Worm (Caenorhabditis elegans): ENCODE results near the gene srp-6.

The srp-6 gene

DNA sequence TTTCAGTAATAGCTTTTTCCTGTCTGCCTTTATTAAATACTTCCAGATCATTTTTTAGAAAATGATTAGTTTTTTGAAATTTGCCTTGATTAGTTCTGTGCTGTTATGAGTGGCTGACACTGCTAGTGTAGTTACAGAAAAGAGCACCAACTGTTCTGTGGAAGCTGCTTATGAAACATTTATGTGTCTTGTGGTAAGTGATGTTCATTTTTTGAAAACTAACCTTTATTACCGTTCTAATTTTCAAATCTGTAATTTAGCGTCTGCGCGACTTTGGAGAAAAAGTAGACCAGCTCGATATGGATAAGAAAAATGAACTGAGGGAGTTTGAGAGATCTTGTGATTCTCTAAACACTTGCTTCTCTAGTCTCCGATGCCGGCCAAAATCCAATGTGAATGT lies 16.3 kb downstream of the srp-6 start, which contains the start of gene srj-14:
srj-14 (plus strand) TSS at position 131 of the 400 bp plus-strand sequence.
- no peak for TF ChIP-seq ref-1 (GFP tag; conservative IDR thresholded peaks at IDR 0.05)
- no peak for TF ChIP-seq ztf-29 (GFP tag; IDR thresholded peaks at IDR 0.05)
- no peak for TF ChIP-seq cog-1 (tag; optimal IDR thresholded peaks at IDR 0.05)
- no peak for TF ChIP-seq tab-1 (GFP tag; IDR thresholded peaks at IDR 0.05)
- TF ChIP-seq T22C8.4 (GFP tag; IDR thresholded peaks at IDR 0.05): no peak
- TF ChIP-seq flt-1 (GFP tag; IDR thresholded peaks at IDR 0.05): no peak
- TF ChIP-seq med-1 (GFP tag; optimal IDR thresholded peaks at IDR 0.05; ENCODE audit: insufficient read depth): no peak
- TF ChIP-seq klf-2 (GFP tag; conservative IDR thresholded peaks at IDR 0.05): no peak
- TF ChIP-seq ztf-23 (GFP tag; IDR thresholded peaks at IDR 0.05): no peak

DNA sequence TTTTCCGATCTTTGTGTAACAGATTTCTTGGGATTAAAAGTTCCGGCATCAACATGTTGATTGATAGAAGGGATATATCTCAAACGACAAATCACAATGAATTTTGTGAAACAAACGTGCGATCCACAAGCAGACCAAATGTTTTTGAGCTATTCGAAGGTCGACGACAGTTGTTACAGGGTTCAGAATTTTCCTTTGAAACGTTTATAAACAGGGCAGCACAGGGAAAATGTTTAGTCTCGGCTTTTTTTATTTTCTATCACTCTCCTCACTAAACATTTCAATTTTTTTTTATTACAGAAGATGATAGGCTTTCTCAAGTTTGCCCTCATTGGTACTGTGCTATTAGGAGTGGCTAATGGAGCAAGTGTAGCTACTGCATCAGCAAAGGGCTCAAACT lies 21.0 kb downstream of the srp-6 start, which contains the start of gene exc-13:
exc-13 (plus strand) TSS at position 301 of the 400 bp plus-strand sequence.
- TF ChIP-seq med-1 (GFP tag; optimal IDR thresholded peaks at IDR 0.05; ENCODE audit: insufficient read depth) (no peak), ztf-29 (GFP tag; IDR thresholded peaks at IDR 0.05) (no peak), flt-1 (GFP tag; IDR thresholded peaks at IDR 0.05) (no peak), klf-2 (GFP tag; conservative IDR thresholded peaks at IDR 0.05) (no peak), ztf-23 (GFP tag; IDR thresholded peaks at IDR 0.05) (no peak), cog-1 (tag; optimal IDR thresholded peaks at IDR 0.05) (no peak), tab-1 (GFP tag; IDR thresholded peaks at IDR 0.05) (no peak), T22C8.4 (GFP tag; IDR thresholded peaks at IDR 0.05) (no peak), ref-1 (GFP tag; conservative IDR thresholded peaks at IDR 0.05) (no peak)

ce11 chrV:7364059-7364458 lies 21.8 kb downstream of the srp-6 start, which contains the start of gene cyp-35A2:
TSS of gene cyp-35A2 (minus strand) at chrV:7364182.
- TF ChIP-seq cog-1 (tag; optimal IDR thresholded peaks at IDR 0.05): no peak
- TF ChIP-seq med-1 (GFP tag; optimal IDR thresholded peaks at IDR 0.05; ENCODE audit: insufficient read depth): no peak
- TF ChIP-seq ztf-23 (GFP tag; IDR thresholded peaks at IDR 0.05): no peak
- no peak for TF ChIP-seq ztf-29 (GFP tag; IDR thresholded peaks at IDR 0.05)

DNA sequence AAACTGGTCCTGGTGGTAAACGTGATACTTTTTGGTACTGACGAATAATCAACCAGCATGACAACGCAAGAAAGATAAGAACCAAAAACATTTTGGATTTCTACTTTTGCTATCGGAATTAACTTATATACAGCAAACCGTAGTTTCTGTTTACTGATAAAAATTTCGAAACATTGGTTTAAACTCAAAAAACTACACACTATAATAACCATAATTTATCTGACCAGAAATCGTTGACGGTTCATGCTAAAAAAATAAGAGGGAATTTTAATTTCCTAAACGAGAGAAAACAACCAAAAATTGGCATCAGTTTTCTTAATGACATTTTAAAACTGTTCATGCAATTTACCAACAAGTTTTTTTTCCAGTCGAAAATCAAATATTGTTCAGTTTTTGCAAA lies 24.2 kb downstream of the srp-6 start, which contains the start of gene cyp-35A1:
cyp-35A1 (minus strand) TSS at position 101 of the 400 bp plus-strand sequence.
- TF ChIP-seq ztf-23 (GFP tag; IDR thresholded peaks at IDR 0.05) (no peak), ztf-29 (GFP tag; IDR thresholded peaks at IDR 0.05) (no peak), ref-1 (GFP tag; conservative IDR thresholded peaks at IDR 0.05) (no peak), T22C8.4 (GFP tag; IDR thresholded peaks at IDR 0.05) (no peak), med-1 (GFP tag; optimal IDR thresholded peaks at IDR 0.05; ENCODE audit: insufficient read depth) (no peak), cog-1 (tag; optimal IDR thresholded peaks at IDR 0.05) (no peak), klf-2 (GFP tag; conservative IDR thresholded peaks at IDR 0.05) (no peak), tab-1 (GFP tag; IDR thresholded peaks at IDR 0.05) (no peak), flt-1 (GFP tag; IDR thresholded peaks at IDR 0.05) (no peak)

DNA sequence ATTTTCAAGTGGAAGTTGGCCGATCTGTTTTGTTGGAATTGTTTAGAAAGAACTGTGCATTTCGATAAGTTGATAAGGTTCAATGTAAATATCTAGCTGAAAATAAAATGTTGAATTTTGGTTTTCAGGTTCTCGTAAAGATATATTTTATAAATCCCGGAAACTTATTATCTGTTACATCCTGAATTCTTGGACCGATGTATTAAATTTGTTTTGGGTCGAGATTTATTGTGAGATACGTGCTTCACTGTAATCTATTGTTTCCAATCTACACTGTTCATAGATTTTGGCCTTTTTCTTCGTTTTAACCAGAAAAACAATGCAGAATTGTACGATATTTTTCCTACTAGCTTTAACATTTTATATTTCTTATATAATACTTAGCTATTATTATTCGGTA lies 28.8 kb downstream of the srp-6 start, which contains the start of gene C03G6.6:
C03G6.6 (plus strand) TSS at position 301 of the 400 bp plus-strand sequence.
- TF ChIP-seq ref-1 (GFP tag; conservative IDR thresholded peaks at IDR 0.05) (no peak), tab-1 (GFP tag; IDR thresholded peaks at IDR 0.05) (no peak), flt-1 (GFP tag; IDR thresholded peaks at IDR 0.05) (no peak), med-1 (GFP tag; optimal IDR thresholded peaks at IDR 0.05; ENCODE audit: insufficient read depth) (no peak), T22C8.4 (GFP tag; IDR thresholded peaks at IDR 0.05) (no peak), ztf-23 (GFP tag; IDR thresholded peaks at IDR 0.05) (no peak), klf-2 (GFP tag; conservative IDR thresholded peaks at IDR 0.05) (no peak), cog-1 (tag; optimal IDR thresholded peaks at IDR 0.05) (no peak), ztf-29 (GFP tag; IDR thresholded peaks at IDR 0.05) (no peak)

- TF ChIP-seq klf-2 (GFP tag; conservative IDR thresholded peaks at IDR 0.05): no peak
Observed at ce11 chrV:7356684-7357083, 29.2 kb downstream of the srp-6 start, which contains the start of gene C03G6.21. TSS of gene C03G6.21 (minus strand) at chrV:7356784.

DNA sequence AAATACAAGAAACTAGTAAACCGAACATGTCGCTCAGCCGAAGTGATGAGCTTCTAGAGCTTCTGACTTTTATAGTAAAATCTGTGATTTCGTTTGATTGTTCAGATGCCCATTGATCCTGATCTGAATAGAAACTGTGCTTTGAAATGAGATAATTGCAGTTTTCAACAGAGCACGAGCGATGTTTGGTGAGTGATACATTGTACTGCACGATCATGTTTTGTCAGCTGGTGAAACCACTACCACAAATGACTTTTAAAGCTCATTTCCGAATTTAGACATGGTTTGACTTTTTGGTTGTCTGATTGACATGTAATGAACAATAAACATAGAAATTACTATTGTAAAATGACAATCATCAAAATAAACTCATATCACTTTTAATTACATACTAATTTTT lies 30.4 kb downstream of the srp-6 start, which contains the start of gene tag-293:
tag-293 (minus strand) TSS at position 101 of the 400 bp plus-strand sequence.
- TF ChIP-seq ztf-29 (GFP tag; IDR thresholded peaks at IDR 0.05): no peak
- TF ChIP-seq med-1 (GFP tag; optimal IDR thresholded peaks at IDR 0.05; ENCODE audit: insufficient read depth): no peak
- TF ChIP-seq ref-1 (GFP tag; conservative IDR thresholded peaks at IDR 0.05): no peak
- no peak for TF ChIP-seq ztf-23 (GFP tag; IDR thresholded peaks at IDR 0.05)

ce11 chrV:7353602-7354001 lies 32.3 kb downstream of the srp-6 start:
- no peak for TF ChIP-seq cog-1 (tag; optimal IDR thresholded peaks at IDR 0.05)
- TF ChIP-seq klf-2 (GFP tag; conservative IDR thresholded peaks at IDR 0.05): no peak
- no peak for TF ChIP-seq ref-1 (GFP tag; conservative IDR thresholded peaks at IDR 0.05)
- no peak for TF ChIP-seq ztf-23 (GFP tag; IDR thresholded peaks at IDR 0.05)
- TF ChIP-seq ztf-29 (GFP tag; IDR thresholded peaks at IDR 0.05): no peak

ce11 chrV:7352186-7353053 lies 33.5 kb downstream of the srp-6 start, which contains the start of the genes srh-231 and srh-275:
TSS of gene srh-231 (minus strand) at chrV:7352236.
TSS of gene srh-275 (plus strand) at chrV:7353003.
- TF ChIP-seq ref-1 (GFP tag; conservative IDR thresholded peaks at IDR 0.05) (no peak), cog-1 (tag; optimal IDR thresholded peaks at IDR 0.05) (no peak), med-1 (GFP tag; optimal IDR thresholded peaks at IDR 0.05; ENCODE audit: insufficient read depth) (no peak)

DNA sequence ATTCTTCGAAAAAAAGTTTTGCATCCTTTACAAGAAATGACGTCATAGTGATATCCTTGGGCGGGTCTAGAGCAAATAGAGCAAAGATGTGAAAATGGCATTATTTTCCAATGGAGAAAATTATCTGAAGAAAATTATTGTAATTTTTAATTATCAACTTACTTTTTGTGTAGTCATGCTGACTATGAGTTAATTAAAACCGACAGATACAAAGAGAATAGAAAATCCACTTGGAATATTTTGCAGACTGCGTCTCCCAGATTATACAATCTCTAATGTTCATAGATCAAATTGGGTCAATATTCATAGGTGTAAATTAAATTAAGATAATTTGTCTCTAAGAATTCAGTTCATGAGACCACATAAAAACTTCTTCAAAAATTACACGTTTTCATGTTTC lies 36.4 kb downstream of the srp-6 start, which contains the start of gene nhr-149:
nhr-149 (minus strand) TSS at position 101 of the 400 bp plus-strand sequence.
- TF ChIP-seq cog-1 (tag; optimal IDR thresholded peaks at IDR 0.05) (no peak), ref-1 (GFP tag; conservative IDR thresholded peaks at IDR 0.05) (no peak)
